Fruit fly (Drosophila melanogaster) whole organism, prepupa: ENCODE results near the gene osk.
A peak's percentile ranks its signal among the peaks of the same experiment; 100 is the strongest.

Experiments used
- Blimp-1 ChIP-seq: fragments of 200-800 bp; sonication (Bioruptor generic); optimal IDR thresholded peaks from 3 replicates; lab custom pipeline; 2017; ENCODE audit warnings: missing biosample characterization, missing genetic modification characterization, mild to moderate bottlenecking, moderate library complexity, missing genetic modification reagents
- CG3919 ChIP-seq: fragments of 200-800 bp; sonication (Bioruptor generic); optimal IDR thresholded peaks from 3 replicates; lab custom pipeline; 2016; ENCODE audit warnings: missing biosample characterization, missing genetic modification characterization
- CG4318 ChIP-seq: fragments of 200-800 bp; sonication (Bioruptor generic); optimal IDR thresholded peaks from 3 replicates; lab custom pipeline; 2017; ENCODE audit warnings: missing biosample characterization, mild to moderate bottlenecking, missing genetic modification characterization
- CG9139 ChIP-seq: fragments of 200-800 bp; sonication (Bioruptor generic); optimal IDR thresholded peaks from 3 replicates; lab custom pipeline; 2017; ENCODE audit warnings: missing biosample characterization, mild to moderate bottlenecking, missing genetic modification characterization
- Eip78C ChIP-seq: fragments of 200-800 bp; sonication (Bioruptor generic); peaks from one replicate; lab custom pipeline; 2016; ENCODE audit warnings: missing biosample characterization, missing genetic modification characterization
- Eip93F ChIP-seq: fragments of 200-800 bp; sonication (Bioruptor generic); optimal IDR thresholded peaks from 2 replicates; lab custom pipeline; 2016; ENCODE audit warnings: missing biosample characterization, mild to moderate bottlenecking, missing genetic modification characterization
- Lpt ChIP-seq: fragments of 200-800 bp; sonication (Bioruptor generic); optimal IDR thresholded peaks from 3 replicates; lab custom pipeline; 2016; ENCODE audit warnings: missing biosample characterization, missing genetic modification characterization
- Sox15 ChIP-seq: fragments of 200-800 bp; sonication (Bioruptor generic); optimal IDR thresholded peaks from 3 replicates; lab custom pipeline; 2016; ENCODE audit warnings: missing biosample characterization, missing genetic modification characterization
- acj6 ChIP-seq: fragments of 200-800 bp; sonication (Bioruptor generic); optimal IDR thresholded peaks from 3 replicates; lab custom pipeline; 2016; ENCODE audit warnings: missing biosample characterization, missing genetic modification characterization
- dsx ChIP-seq: fragments of 200-800 bp; optimal IDR thresholded peaks from 3 replicates; lab custom pipeline; 2019; ENCODE audit warnings: missing biosample characterization, mild to moderate bottlenecking, missing genetic modification characterization, moderate library complexity; ENCODE audit not compliant: poor library complexity, severe bottlenecking
- eg ChIP-seq: fragments of 200-800 bp; sonication (Bioruptor generic); IDR thresholded peaks from 3 replicates; pipeline ENCODE4 v1.3.6; 2022; ENCODE audit warnings: missing biosample characterization, missing genetic modification characterization
- spab ChIP-seq: fragments of 200-800 bp; sonication (Bioruptor generic); optimal IDR thresholded peaks from 2 replicates; lab custom pipeline; 2017; ENCODE audit warnings: missing biosample characterization, mild to moderate bottlenecking, missing genetic modification characterization, missing genetic modification reagents

DNA sequence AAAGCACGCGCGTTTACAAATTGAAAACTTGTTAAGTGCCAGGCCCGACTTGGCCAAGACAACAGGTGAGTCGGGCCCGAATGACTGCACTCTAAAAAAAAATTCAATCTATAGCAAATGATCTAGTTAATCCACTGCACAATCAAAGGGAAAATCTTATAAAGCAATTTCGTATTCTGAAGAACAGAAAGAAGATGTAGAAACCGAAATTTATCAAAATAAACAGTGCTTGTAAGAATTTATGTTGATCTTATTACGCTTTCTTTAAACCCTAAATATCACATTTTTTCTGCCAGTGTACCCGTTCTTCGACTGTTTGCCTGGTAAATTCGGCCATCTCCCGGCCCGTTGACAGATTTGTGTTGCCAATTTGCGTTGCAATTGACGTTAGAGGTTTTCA, 38.2 kb upstream of the osk start:
- TF ChIP-seq Eip93F (no peak), acj6 (GFP tag; lab: Kevin White, UChicago) (peak; percentile 62), Sox15 (GFP tag; lab: Kevin White, UChicago) (peak; percentile 12), dsx (GFP tag; lab: Kevin White, UChicago) (peak; percentile 17), Lpt (GFP tag; lab: Kevin White, UChicago) (peak; percentile 76), Eip78C (peak; percentile 88), CG4318 (GFP tag; lab: Kevin White, UChicago) (peak; percentile 58), spab (GFP tag; lab: Kevin White, UChicago) (peak; percentile 2), CG9139 (GFP tag; lab: Kevin White, UChicago) (no peak), eg (GFP tag; lab: Robert Waterston, UW) (peak; percentile 80), CG3919 (peak; percentile 70), Blimp-1 (GFP tag; lab: Kevin White, UChicago) (no peak)
